Worm (Caenorhabditis elegans) whole organism, L2 larva: ENCODE measurements around the gene gcsh-1.

Experiments used
- C34F6.9 ChIP-seq: fragments of 150-350 bp; optimal IDR thresholded peaks from 2 replicates; lab custom pipeline; 2014; ENCODE audit warnings: missing biosample characterization, missing genetic modification characterization
- F13H6.1 ChIP-seq: sonication (generic microtip); optimal IDR thresholded peaks from 2 replicates; lab custom pipeline; 2016; ENCODE audit warnings: missing genetic modification characterization, missing compliant biosample characterization
- Y55F3AM.14 ChIP-seq: fragments of 200-800 bp; sonication (Bioruptor generic); optimal IDR thresholded peaks from 2 replicates; lab custom pipeline; 2018; ENCODE audit warnings: mild to moderate bottlenecking, missing genetic modification characterization, missing compliant biosample characterization
- ZK546.5 ChIP-seq: sonication (generic microtip); optimal IDR thresholded peaks from 2 replicates; lab custom pipeline; 2017; ENCODE audit warnings: missing biosample characterization, missing genetic modification characterization
- alr-1 ChIP-seq: fragments of 150-350 bp; optimal IDR thresholded peaks from 2 replicates; lab custom pipeline; 2014; ENCODE audit warnings: missing biosample characterization, missing genetic modification characterization
- aly-2 ChIP-seq: fragments of 150-350 bp; optimal IDR thresholded peaks from 2 replicates; lab custom pipeline; 2014; ENCODE audit warnings: missing biosample characterization, missing genetic modification characterization
- ama-1 ChIP-seq: fragments of 150-350 bp; optimal IDR thresholded peaks from 2 replicates; lab custom pipeline; 2018; ENCODE audit warnings: inconsistent platforms
- blmp-1 ChIP-seq: sonication (generic microtip); optimal IDR thresholded peaks from 2 replicates; lab custom pipeline; 2017; ENCODE audit warnings: missing genetic modification characterization, mild to moderate bottlenecking, missing compliant biosample characterization, antibody characterized with exemption, moderate library complexity; ENCODE audit not compliant: insufficient read depth
- ceh-16 ChIP-seq: fragments of 150-350 bp; optimal IDR thresholded peaks from 2 replicates; lab custom pipeline; 2014; ENCODE audit warnings: missing biosample characterization, missing genetic modification characterization
- ceh-82 ChIP-seq: fragments of 150-350 bp; optimal IDR thresholded peaks from 2 replicates; lab custom pipeline; 2014; ENCODE audit warnings: missing biosample characterization, missing genetic modification characterization
- crh-2 ChIP-seq: sonication (generic microtip); optimal IDR thresholded peaks from 2 replicates; lab custom pipeline; 2017; ENCODE audit warnings: missing biosample characterization, missing genetic modification characterization
- dmd-4 ChIP-seq: sonication (generic microtip); optimal IDR thresholded peaks from 2 replicates; lab custom pipeline; 2017; ENCODE audit warnings: missing biosample characterization, missing genetic modification characterization
- egl-27 ChIP-seq: sonication (generic microtip); optimal IDR thresholded peaks from 3 replicates; lab custom pipeline; 2017; ENCODE audit warnings: missing biosample characterization, missing genetic modification reagents, missing genetic modification characterization
- elt-1 ChIP-seq: fragments of 150-350 bp; optimal IDR thresholded peaks from 2 replicates; lab custom pipeline; 2014; ENCODE audit warnings: missing biosample characterization, missing genetic modification characterization
- elt-3 ChIP-seq: sonication (generic microtip); optimal IDR thresholded peaks from 2 replicates; lab custom pipeline; 2017; ENCODE audit warnings: missing biosample characterization, missing genetic modification characterization
- fos-1 ChIP-seq: fragments of 150-350 bp; optimal IDR thresholded peaks from 2 replicates; lab custom pipeline; 2014; ENCODE audit warnings: missing biosample characterization, missing genetic modification characterization
- gmeb-1 ChIP-seq: fragments of 150-350 bp; optimal IDR thresholded peaks from 2 replicates; lab custom pipeline; 2014; ENCODE audit warnings: missing biosample characterization, missing genetic modification characterization
- lin-11 ChIP-seq: fragments of 150-350 bp; sonication (generic microtip); optimal IDR thresholded peaks from 2 replicates; lab custom pipeline; 2014; ENCODE audit warnings: missing biosample characterization, missing genetic modification characterization, inconsistent platforms, mixed read lengths
- lin-13 ChIP-seq: fragments of 150-350 bp; optimal IDR thresholded peaks from 2 replicates; lab custom pipeline; 2014; ENCODE audit warnings: missing biosample characterization, missing genetic modification reagents, missing genetic modification characterization
- lsy-2 ChIP-seq, 2 experiments: fragments of 150-350 bp in 1 of 2; sonication (generic microtip) in 1 of 2; optimal IDR thresholded peaks; 2 replicates each; lab custom pipeline; 2014 to 2017; ENCODE audit warnings: missing biosample characterization in 2 of 2, missing genetic modification characterization in 2 of 2
- mab-5 ChIP-seq: fragments of 150-350 bp; optimal IDR thresholded peaks from 2 replicates; lab custom pipeline; 2014; ENCODE audit warnings: missing biosample characterization, missing genetic modification characterization
- mbf-1 ChIP-seq: sonication (generic microtip); optimal IDR thresholded peaks from 2 replicates; lab custom pipeline; 2017; ENCODE audit warnings: missing biosample characterization, missing genetic modification characterization
- mdl-1 ChIP-seq, 2 experiments: fragments of 150-350 bp in 1 of 2; sonication (generic microtip) in 1 of 2; optimal IDR thresholded peaks; 2 replicates each; lab custom pipeline; 2017; ENCODE audit warnings: missing biosample characterization in 2 of 2, missing genetic modification characterization in 2 of 2
- nhr-10 ChIP-seq: sonication (generic microtip); optimal IDR thresholded peaks from 2 replicates; lab custom pipeline; 2017; ENCODE audit warnings: missing biosample characterization, missing genetic modification characterization
- nhr-11 ChIP-seq: fragments of 150-350 bp; optimal IDR thresholded peaks from 2 replicates; lab custom pipeline; 2014; ENCODE audit warnings: missing biosample characterization, missing genetic modification characterization
- nhr-12 ChIP-seq: fragments of 150-350 bp; optimal IDR thresholded peaks from 2 replicates; lab custom pipeline; 2014; ENCODE audit warnings: missing biosample characterization, missing genetic modification characterization
- nhr-129 ChIP-seq: fragments of 150-350 bp; optimal IDR thresholded peaks from 2 replicates; lab custom pipeline; 2014; ENCODE audit warnings: missing biosample characterization, missing genetic modification characterization
- nhr-21 ChIP-seq: fragments of 150-350 bp; optimal IDR thresholded peaks from 2 replicates; lab custom pipeline; 2014; ENCODE audit warnings: missing biosample characterization, missing genetic modification characterization
- nhr-23 ChIP-seq: fragments of 150-350 bp; optimal IDR thresholded peaks from 2 replicates; lab custom pipeline; 2014; ENCODE audit warnings: missing biosample characterization, missing genetic modification reagents, missing genetic modification characterization
- nhr-237 ChIP-seq: fragments of 150-350 bp; optimal IDR thresholded peaks from 2 replicates; lab custom pipeline; 2014; ENCODE audit warnings: missing biosample characterization, missing genetic modification characterization
- nhr-25 ChIP-seq: fragments of 150-350 bp; sonication (generic microtip); optimal IDR thresholded peaks from 3 replicates; lab custom pipeline; 2014; ENCODE audit warnings: missing biosample characterization, missing genetic modification characterization
- nhr-6 ChIP-seq: fragments of 150-350 bp; optimal IDR thresholded peaks from 2 replicates; lab custom pipeline; 2014; ENCODE audit warnings: missing biosample characterization, missing genetic modification characterization
- nhr-77 ChIP-seq: fragments of 150-350 bp; optimal IDR thresholded peaks from 2 replicates; lab custom pipeline; 2014; ENCODE audit warnings: missing biosample characterization, missing genetic modification characterization
- peb-1 ChIP-seq: fragments of 150-350 bp; optimal IDR thresholded peaks from 2 replicates; lab custom pipeline; 2014; ENCODE audit warnings: missing biosample characterization, missing genetic modification characterization
- sem-4 ChIP-seq: fragments of 150-350 bp; optimal IDR thresholded peaks from 2 replicates; lab custom pipeline; 2014; ENCODE audit warnings: missing biosample characterization, missing genetic modification reagents, missing genetic modification characterization
- skn-1 ChIP-seq: sonication (generic microtip); optimal IDR thresholded peaks from 2 replicates; lab custom pipeline; 2017; ENCODE audit warnings: missing biosample characterization, missing genetic modification characterization
- sma-3 ChIP-seq: sonication (generic microtip); optimal IDR thresholded peaks from 2 replicates; lab custom pipeline; 2016; ENCODE audit warnings: missing genetic modification reagents, missing genetic modification characterization, missing compliant biosample characterization
- sma-9 ChIP-seq, 2 experiments: fragments of 150-350 bp in 1 of 2; sonication (generic microtip) in 1 of 2; optimal IDR thresholded peaks; 2 replicates each; lab custom pipeline; 2014 to 2016; ENCODE audit warnings: missing genetic modification characterization in 2 of 2, mild to moderate bottlenecking in 1 of 2, missing biosample characterization in 1 of 2, missing compliant biosample characterization in 1 of 2, missing genetic modification reagents in 1 of 2, moderate library complexity in 1 of 2
- snpc-4 ChIP-seq: fragments of 150-350 bp; optimal IDR thresholded peaks from 2 replicates; lab custom pipeline; 2014; ENCODE audit warnings: missing biosample characterization, missing genetic modification characterization
- unc-39 ChIP-seq: fragments of 150-350 bp; optimal IDR thresholded peaks from 2 replicates; lab custom pipeline; 2014; ENCODE audit warnings: missing biosample characterization, missing genetic modification characterization
- unc-55 ChIP-seq: fragments of 150-350 bp; sonication (generic microtip); optimal IDR thresholded peaks from 3 replicates; lab custom pipeline; 2014; ENCODE audit warnings: missing biosample characterization, missing genetic modification reagents, missing genetic modification characterization
- unc-62 ChIP-seq: fragments of 150-350 bp; optimal IDR thresholded peaks from 2 replicates; lab custom pipeline; 2014; ENCODE audit warnings: missing biosample characterization, missing genetic modification reagents, missing genetic modification characterization
- zag-1 ChIP-seq: fragments of 150-350 bp; optimal IDR thresholded peaks from 2 replicates; lab custom pipeline; 2014; ENCODE audit warnings: missing biosample characterization, missing genetic modification characterization
- ztf-1 ChIP-seq: fragments of 200-800 bp; sonication (Bioruptor generic); conservative IDR thresholded peaks from 2 replicates; pipeline ENCODE4 v1.3.6; 2022; ENCODE audit warnings: missing genetic modification characterization, missing compliant biosample characterization
- ztf-11 ChIP-seq: sonication (generic microtip); optimal IDR thresholded peaks from 2 replicates; lab custom pipeline; 2017; ENCODE audit warnings: missing biosample characterization, missing genetic modification characterization
- ztf-4 ChIP-seq: fragments of 150-350 bp; optimal IDR thresholded peaks from 2 replicates; lab custom pipeline; 2014; ENCODE audit warnings: missing biosample characterization, missing genetic modification characterization

gcsh-1 gene

DNA sequence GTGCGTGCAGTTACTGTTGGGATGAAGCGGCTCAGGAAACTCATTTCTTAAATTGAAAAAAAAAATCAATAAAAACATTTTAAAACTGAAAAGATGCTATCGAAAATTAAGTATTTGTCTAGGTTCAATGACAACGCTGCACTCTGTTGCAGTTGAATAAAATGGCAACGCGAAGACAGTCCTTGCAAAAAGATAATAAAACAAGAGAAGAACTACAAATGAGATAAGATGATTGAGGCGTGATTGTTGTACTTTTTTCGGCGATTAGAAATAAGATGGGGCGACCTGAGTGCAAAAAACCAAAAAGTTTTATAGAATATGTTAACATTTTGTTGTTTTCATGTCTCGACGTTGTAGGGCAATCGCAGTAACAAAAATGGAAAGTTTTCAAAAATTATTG lies at the start of gene gcsh-1:
gcsh-1 (minus strand) TSS at position 46 of the 400 bp plus-strand sequence.
- peak; percentile 64 for TF ChIP-seq fos-1 (tag; lab: Kevin White, UChicago)
- no peak for TF ChIP-seq nhr-21 (tag; lab: Kevin White, UChicago)
- TF ChIP-seq elt-1: no peak
- TF ChIP-seq sma-9 (GFP tag; optimal IDR thresholded peaks at IDR 0.05; lab: Kevin White, UChicago): peak; percentile 37
- no peak for TF ChIP-seq sma-9 (tag; optimal IDR thresholded peaks at IDR 0.05; lab: Kevin White, UChicago)
- peak; percentile 16 for TF ChIP-seq crh-2 (tag; lab: Kevin White, UChicago)
- no peak for TF ChIP-seq Y55F3AM.14 (GFP tag; lab: Kevin White, UChicago)

DNA sequence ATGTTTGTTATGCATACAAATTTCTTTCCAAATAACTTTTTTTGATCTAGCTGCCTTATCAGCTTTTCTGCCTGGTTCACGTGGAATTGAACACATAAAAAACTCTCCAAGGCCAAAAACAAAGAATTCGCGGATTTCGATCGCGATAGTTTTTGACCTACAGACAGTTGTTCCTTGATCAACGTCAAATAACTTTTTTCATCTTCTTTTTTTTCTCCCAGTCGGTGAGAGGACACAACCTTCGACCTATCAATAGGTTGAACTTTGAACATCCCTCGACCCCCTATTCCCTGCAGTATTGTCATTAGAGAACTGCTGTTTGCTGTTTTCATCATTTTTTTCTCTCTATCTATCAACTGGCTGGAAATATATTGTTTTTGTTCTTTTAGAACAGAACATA lies 48.9 kb upstream of the gcsh-1 start:
- TF ChIP-seq elt-1 (no peak), sma-9 (GFP tag; optimal IDR thresholded peaks at IDR 0.05; lab: Kevin White, UChicago) (peak; percentile 54), sma-9 (tag; optimal IDR thresholded peaks at IDR 0.05; lab: Kevin White, UChicago) (no peak), C34F6.9 (tag; lab: Kevin White, UChicago) (no peak), unc-39 (no peak), nhr-6 (tag; lab: Kevin White, UChicago) (no peak), nhr-23 (tag; lab: Kevin White, UChicago) (no peak), nhr-25 (tag; lab: Kevin White, UChicago) (no peak), ZK546.5 (no peak)

DNA sequence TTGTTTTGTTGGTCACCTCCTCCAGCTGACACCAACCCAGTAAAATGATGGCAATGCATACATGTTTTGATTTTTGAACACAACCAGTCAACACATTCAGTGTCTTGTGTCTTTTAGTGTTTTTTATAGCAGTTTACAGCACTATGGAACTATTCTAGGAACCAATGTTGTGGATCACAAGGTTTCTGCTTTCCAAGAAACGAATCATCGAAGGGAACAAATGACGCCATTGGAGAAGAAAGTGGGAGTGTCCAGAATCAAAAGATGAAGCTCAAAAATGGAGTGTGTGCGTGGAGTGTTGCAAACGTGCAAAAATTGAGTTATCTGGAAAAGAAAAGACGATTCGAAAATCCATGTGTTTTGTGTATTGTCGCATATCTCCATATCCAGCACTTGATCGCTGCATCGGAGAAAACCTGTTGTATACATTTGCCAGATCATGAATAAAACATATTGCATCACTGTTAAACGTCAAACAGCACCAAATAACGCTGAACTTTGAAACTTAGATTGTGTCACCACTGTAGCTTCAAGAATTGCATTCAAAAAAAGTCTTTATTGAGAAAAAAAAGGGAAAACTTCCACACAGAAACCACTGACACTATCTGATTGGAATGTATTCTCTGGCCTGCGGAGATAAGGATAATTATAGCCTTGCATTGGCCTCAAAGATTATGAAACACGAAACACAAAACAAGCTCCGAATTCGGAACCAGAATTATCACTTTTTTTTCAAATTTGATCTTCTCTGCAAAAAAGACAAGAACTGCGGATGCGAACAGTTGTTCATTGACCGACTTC lies 47.6 kb upstream of the gcsh-1 start:
- TF ChIP-seq sma-3 (GFP tag; lab: Kevin White, UChicago): no peak
- TF ChIP-seq sem-4 (tag; lab: Kevin White, UChicago): peak; percentile 58
- TF ChIP-seq sma-9 (GFP tag; optimal IDR thresholded peaks at IDR 0.05; lab: Kevin White, UChicago): peak; percentile 95
- no peak for TF ChIP-seq sma-9 (tag; optimal IDR thresholded peaks at IDR 0.05; lab: Kevin White, UChicago)
- TF ChIP-seq ceh-82: no peak
- TF ChIP-seq elt-3: peak; percentile 45
- TF ChIP-seq dmd-4 (tag; lab: Kevin White, UChicago): peak; percentile 69
- TF ChIP-seq nhr-10: no peak
- peak; percentile 70 for TF ChIP-seq ztf-4 (tag; lab: Kevin White, UChicago)
- no peak for TF ChIP-seq aly-2 (tag; lab: Kevin White, UChicago)
- TF ChIP-seq F13H6.1 (tag; lab: Kevin White, UChicago): no peak
- TF ChIP-seq nhr-21 (tag; lab: Kevin White, UChicago): peak; percentile 87
- no peak for TF ChIP-seq ama-1 (lab: Kevin White, UChicago)
- no peak for TF ChIP-seq mbf-1 (tag; lab: Kevin White, UChicago)
- TF ChIP-seq mab-5 (tag; lab: Kevin White, UChicago): no peak
- TF ChIP-seq lin-11 (tag; lab: Kevin White, UChicago): peak; percentile 2
- no peak for TF ChIP-seq alr-1
- no peak for TF ChIP-seq skn-1 (tag; lab: Kevin White, UChicago)
- peak; percentile 6 for TF ChIP-seq fos-1 (tag; lab: Kevin White, UChicago)
- peak; percentile 68 for TF ChIP-seq lin-13 (GFP tag; lab: Kevin White, UChicago)
- TF ChIP-seq elt-1: no peak
- TF ChIP-seq zag-1: peak; percentile 52
- peak in 1 of 2 experiments; percentile 24 for TF ChIP-seq mdl-1 (tag; optimal IDR thresholded peaks at IDR 0.05; lab: Kevin White, UChicago)
- no peak for TF ChIP-seq gmeb-1
- TF ChIP-seq peb-1 (tag; lab: Kevin White, UChicago): no peak
- peak; percentile 55 for TF ChIP-seq unc-55
- TF ChIP-seq nhr-12: no peak
- TF ChIP-seq nhr-129 (tag; lab: Kevin White, UChicago): peak; percentile 47
- TF ChIP-seq ZK546.5: no peak
- TF ChIP-seq ceh-16 (tag; lab: Kevin White, UChicago): no peak
- TF ChIP-seq nhr-23 (tag; lab: Kevin White, UChicago): no peak
- TF ChIP-seq ztf-11: no peak
- no peak for TF ChIP-seq egl-27 (tag; lab: Kevin White, UChicago)
- TF ChIP-seq Y55F3AM.14 (GFP tag; lab: Kevin White, UChicago): no peak
- peak; percentile 74 for TF ChIP-seq crh-2 (tag; lab: Kevin White, UChicago)
- TF ChIP-seq nhr-25 (tag; lab: Kevin White, UChicago): peak; percentile 37
- no peak for TF ChIP-seq snpc-4 (tag; lab: Kevin White, UChicago)
- TF ChIP-seq ztf-1 (GFP tag; lab: Robert Waterston, UW): no peak
- no peak for TF ChIP-seq unc-39
- peak; percentile 82 for TF ChIP-seq nhr-6 (tag; lab: Kevin White, UChicago)
- TF ChIP-seq C34F6.9 (tag; lab: Kevin White, UChicago): peak; percentile 58
- no peak for TF ChIP-seq nhr-11 (tag; lab: Kevin White, UChicago)
- peak in 1 of 2 experiments; percentile 78 for TF ChIP-seq lsy-2 (tag; optimal IDR thresholded peaks at IDR 0.05; lab: Kevin White, UChicago)
- TF ChIP-seq nhr-237 (tag; lab: Kevin White, UChicago): no peak
- TF ChIP-seq unc-62: no peak
- TF ChIP-seq nhr-77 (tag; lab: Kevin White, UChicago): no peak
- peak; percentile 59 for TF ChIP-seq blmp-1 (tag; lab: Kevin White, UChicago)
